Worm (Caenorhabditis elegans) whole organism, L2 larva: ENCODE measurements around the gene C35B1.9.

ENCODE experiments used
- R02D3.7 ChIP-seq: fragments of 150-350 bp; optimal IDR thresholded peaks from 2 replicates; lab custom pipeline; 2014; ENCODE audit warnings: missing biosample characterization, missing genetic modification characterization
- Y55F3AM.14 ChIP-seq: fragments of 200-800 bp; sonication (Bioruptor generic); optimal IDR thresholded peaks from 2 replicates; lab custom pipeline; 2018; ENCODE audit warnings: mild to moderate bottlenecking, missing genetic modification characterization, missing compliant biosample characterization
- alr-1 ChIP-seq: fragments of 150-350 bp; optimal IDR thresholded peaks from 2 replicates; lab custom pipeline; 2014; ENCODE audit warnings: missing biosample characterization, missing genetic modification characterization
- ama-1 ChIP-seq: fragments of 150-350 bp; optimal IDR thresholded peaks from 2 replicates; lab custom pipeline; 2018; ENCODE audit warnings: inconsistent platforms
- fos-1 ChIP-seq: fragments of 150-350 bp; optimal IDR thresholded peaks from 2 replicates; lab custom pipeline; 2014; ENCODE audit warnings: missing biosample characterization, missing genetic modification characterization
- gmeb-1 ChIP-seq: fragments of 150-350 bp; optimal IDR thresholded peaks from 2 replicates; lab custom pipeline; 2014; ENCODE audit warnings: missing biosample characterization, missing genetic modification characterization
- lin-13 ChIP-seq: fragments of 150-350 bp; optimal IDR thresholded peaks from 2 replicates; lab custom pipeline; 2014; ENCODE audit warnings: missing biosample characterization, missing genetic modification reagents, missing genetic modification characterization
- mdl-1 ChIP-seq, 2 experiments: fragments of 150-350 bp in 1 of 2; sonication (generic microtip) in 1 of 2; optimal IDR thresholded peaks; 2 replicates each; lab custom pipeline; 2017; ENCODE audit warnings: missing biosample characterization in 2 of 2, missing genetic modification characterization in 2 of 2
- nhr-12 ChIP-seq: fragments of 150-350 bp; optimal IDR thresholded peaks from 2 replicates; lab custom pipeline; 2014; ENCODE audit warnings: missing biosample characterization, missing genetic modification characterization
- unc-55 ChIP-seq: fragments of 150-350 bp; sonication (generic microtip); optimal IDR thresholded peaks from 3 replicates; lab custom pipeline; 2014; ENCODE audit warnings: missing biosample characterization, missing genetic modification reagents, missing genetic modification characterization
- unc-62 ChIP-seq: fragments of 150-350 bp; optimal IDR thresholded peaks from 2 replicates; lab custom pipeline; 2014; ENCODE audit warnings: missing biosample characterization, missing genetic modification reagents, missing genetic modification characterization

DNA sequence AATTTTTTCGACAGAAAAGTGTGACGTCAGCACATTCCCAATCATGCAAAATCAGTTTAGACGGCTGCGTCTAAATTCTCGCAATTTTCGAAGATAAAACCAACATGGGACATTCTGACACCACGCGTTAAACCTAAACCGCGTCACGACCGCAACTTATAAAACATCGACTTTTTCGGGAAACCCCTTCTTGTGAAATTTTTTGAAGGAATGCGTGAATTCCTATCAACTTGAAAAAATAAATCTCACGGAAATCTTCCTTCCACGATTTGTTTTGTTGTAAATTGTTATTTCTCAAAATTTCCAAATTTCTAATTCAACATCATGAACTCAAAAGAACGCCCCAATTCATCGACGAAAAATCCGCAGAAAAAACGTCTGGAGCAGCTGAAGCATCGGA lies 40.8 kb downstream of the C35B1.9 start, which contains the start of gene F35F11.2:
- TF ChIP-seq lin-13 (no peak), gmeb-1 (no peak), unc-62 (no peak), R02D3.7 (tag; lab: Kevin White, UChicago) (no peak), ama-1 (lab: Kevin White, UChicago) (no peak), alr-1 (no peak), nhr-12 (tag; lab: Kevin White, UChicago) (no peak), mdl-1 (tag; optimal IDR thresholded peaks at IDR 0.05; lab: Kevin White, UChicago) (no peak), unc-55 (GFP tag; lab: Kevin White, UChicago) (no peak), Y55F3AM.14 (GFP tag; lab: Kevin White, UChicago) (no peak), fos-1 (tag; lab: Kevin White, UChicago) (no peak)
